Fruit fly (Drosophila melanogaster) whole organism, embryonic: ENCODE measurements around the gene Rab18.

Experiments
- Aef1 ChIP-seq: fragments of 200-800 bp; sonication (Bioruptor generic); IDR thresholded peaks from 3 replicates; pipeline ENCODE4 v1.3.6; 2022; ENCODE audit warnings: missing biosample characterization, missing genetic modification characterization
- Antp ChIP-seq: fragments of 200-800 bp; sonication (Bioruptor generic); optimal IDR thresholded peaks from 3 replicates; lab custom pipeline; 2016; ENCODE audit warnings: missing biosample characterization, missing genetic modification characterization
- Asciz ChIP-seq: fragments of 200-800 bp; sonication (Bioruptor generic); optimal IDR thresholded peaks from 2 replicates; lab custom pipeline; 2017; ENCODE audit warnings: missing biosample characterization, mild to moderate bottlenecking, missing genetic modification characterization, missing genetic modification reagents
- BtbVII ChIP-seq: fragments of 200-800 bp; sonication (Bioruptor generic); optimal IDR thresholded peaks from 3 replicates; lab custom pipeline; 2017; ENCODE audit warnings: missing biosample characterization, mild to moderate bottlenecking, missing genetic modification characterization
- Bteb2 ChIP-seq: fragments of 200-800 bp; sonication (Bioruptor generic); optimal IDR thresholded peaks from 2 replicates; lab custom pipeline; 2016; ENCODE audit warnings: missing biosample characterization, missing genetic modification characterization
- C15 ChIP-seq: fragments of 200-800 bp; sonication (Bioruptor generic); IDR thresholded peaks from 3 replicates; pipeline ENCODE4 v1.3.6; 2022; ENCODE audit warnings: missing biosample characterization, missing genetic modification characterization
- CG10274 ChIP-seq: fragments of 200-800 bp; sonication (Bioruptor generic); optimal IDR thresholded peaks from 3 replicates; lab custom pipeline; 2017; ENCODE audit warnings: missing biosample characterization, mild to moderate bottlenecking, missing genetic modification characterization
- CG12299 ChIP-seq: fragments of 200-800 bp; sonication (Bioruptor generic); optimal IDR thresholded peaks from 2 replicates; lab custom pipeline; 2018; ENCODE audit warnings: missing biosample characterization, mild to moderate bottlenecking, missing genetic modification characterization
- CG13424 ChIP-seq: fragments of 200-800 bp; sonication (Bioruptor generic); optimal IDR thresholded peaks from 2 replicates; lab custom pipeline; 2019; ENCODE audit warnings: missing biosample characterization, mild to moderate bottlenecking, missing genetic modification characterization, moderate library complexity
- CG14667 ChIP-seq: fragments of 200-800 bp; sonication (Bioruptor generic); IDR thresholded peaks from 2 replicates; pipeline ENCODE4 v1.3.6; 2022; ENCODE audit warnings: missing biosample characterization, missing genetic modification characterization
- CG14860 ChIP-seq: fragments of 200-800 bp; sonication (Bioruptor generic); IDR thresholded peaks from 3 replicates; pipeline ENCODE4 v1.3.6; 2022; ENCODE audit warnings: missing biosample characterization, missing genetic modification characterization; ENCODE audit not compliant: partially characterized antibody
- CG15269 ChIP-seq: fragments of 200-800 bp; sonication (Bioruptor generic); optimal IDR thresholded peaks from 2 replicates; lab custom pipeline; 2018; ENCODE audit warnings: missing biosample characterization, mild to moderate bottlenecking, missing genetic modification characterization, moderate library complexity
- CG2129 ChIP-seq: fragments of 200-800 bp; sonication (Bioruptor generic); IDR thresholded peaks from 2 replicates; pipeline ENCODE4 v1.3.6; 2022; ENCODE audit warnings: missing biosample characterization, missing genetic modification characterization; ENCODE audit not compliant: partially characterized antibody
- CG2202 ChIP-seq: fragments of 200-800 bp; sonication (Bioruptor generic); optimal IDR thresholded peaks from 2 replicates; lab custom pipeline; 2018; ENCODE audit warnings: missing biosample characterization, mild to moderate bottlenecking, missing genetic modification characterization
- CG3163 ChIP-seq: fragments of 200-800 bp; sonication (Bioruptor generic); optimal IDR thresholded peaks from 3 replicates; lab custom pipeline; 2016; ENCODE audit warnings: missing biosample characterization, missing genetic modification characterization
- CG3726 ChIP-seq: fragments of 200-800 bp; sonication (Bioruptor generic); IDR thresholded peaks from 3 replicates; pipeline ENCODE4, ENCODE4 v1.3.6; 2022; ENCODE audit warnings: missing biosample characterization, missing genetic modification characterization
- CG43689 ChIP-seq: fragments of 200-800 bp; sonication (Bioruptor generic); IDR thresholded peaks from 2 replicates; pipeline ENCODE4 v1.3.6; 2022; ENCODE audit warnings: missing biosample characterization, missing genetic modification characterization
- CG4730 ChIP-seq: fragments of 200-800 bp; sonication (Bioruptor generic); IDR thresholded peaks from 2 replicates; pipeline ENCODE4 v1.3.6; 2022; ENCODE audit warnings: missing biosample characterization, missing genetic modification characterization
- CTCF ChIP-seq: fragments of 200-800 bp; sonication (Bioruptor generic); optimal IDR thresholded peaks from 2 replicates; lab custom pipeline; 2017; ENCODE audit warnings: missing biosample characterization, mild to moderate bottlenecking, missing genetic modification characterization, moderate library complexity
- Ets97D ChIP-seq: fragments of 200-800 bp; sonication (Bioruptor generic); optimal IDR thresholded peaks from 3 replicates; lab custom pipeline; 2016; ENCODE audit warnings: missing biosample characterization, missing genetic modification characterization
- Fer2 ChIP-seq: fragments of 200-800 bp; sonication (Bioruptor generic); optimal IDR thresholded peaks from 2 replicates; lab custom pipeline; 2018; ENCODE audit warnings: missing biosample characterization, mild to moderate bottlenecking, missing genetic modification characterization, moderate library complexity
- HHEX ChIP-seq: fragments of 200-800 bp; sonication (Bioruptor generic); optimal IDR thresholded peaks from 3 replicates; lab custom pipeline; 2017; ENCODE audit warnings: missing biosample characterization, mild to moderate bottlenecking, missing genetic modification characterization, missing genetic modification reagents
- Hand ChIP-seq: fragments of 200-800 bp; sonication (Bioruptor generic); optimal IDR thresholded peaks from 2 replicates; lab custom pipeline; 2017; ENCODE audit warnings: mild to moderate bottlenecking, missing biosample characterization, missing genetic modification reagents, missing genetic modification characterization
- Hmx ChIP-seq: fragments of 200-800 bp; sonication (Bioruptor generic); optimal IDR thresholded peaks from 2 replicates; lab custom pipeline; 2016; ENCODE audit warnings: missing biosample characterization, missing genetic modification characterization
- Hr78 ChIP-seq, 2 experiments: fragments of 200-800 bp in 1 of 2; fragments of >200 bp in 1 of 2; sonication (Bioruptor generic) in 1 of 2; optimal IDR thresholded peaks; 2 replicates each; lab custom pipeline; 2017 to 2019; ENCODE audit warnings: missing biosample characterization in 2 of 2, missing genetic modification characterization in 2 of 2, mild to moderate bottlenecking in 1 of 2, moderate library complexity in 1 of 2
- Opbp ChIP-seq: fragments of 200-800 bp; sonication (Bioruptor generic); IDR thresholded peaks from 3 replicates; pipeline ENCODE4 v1.3.6; 2022; ENCODE audit warnings: missing biosample characterization, missing genetic modification characterization; ENCODE audit not compliant: partially characterized antibody
- Ravus ChIP-seq: fragments of 200-800 bp; sonication (Bioruptor generic); IDR thresholded peaks from 2 replicates; pipeline ENCODE4 v1.3.6; 2022; ENCODE audit warnings: missing biosample characterization, missing genetic modification characterization
- Ssrp ChIP-seq: fragments of 200-800 bp; sonication (Bioruptor generic); optimal IDR thresholded peaks from 2 replicates; lab custom pipeline; 2018; ENCODE audit warnings: missing biosample characterization, mild to moderate bottlenecking, missing genetic modification characterization, moderate library complexity
- Vsx1 ChIP-seq: fragments of 200-800 bp; sonication (Bioruptor generic); optimal IDR thresholded peaks from 2 replicates; lab custom pipeline; 2017; ENCODE audit warnings: missing biosample characterization, mild to moderate bottlenecking, missing genetic modification characterization, missing genetic modification reagents
- amos ChIP-seq: fragments of 200-800 bp; sonication (Bioruptor generic); IDR thresholded peaks from 2 replicates; pipeline ENCODE4 v1.3.6; 2022; ENCODE audit warnings: missing biosample characterization, missing genetic modification characterization; ENCODE audit not compliant: partially characterized antibody
- aop ChIP-seq: fragments of 200-800 bp; sonication (Bioruptor generic); IDR thresholded peaks from 2 replicates; pipeline ENCODE4 v1.3.6; 2022; ENCODE audit warnings: missing biosample characterization, missing genetic modification characterization
- chinmo ChIP-seq: fragments of 200-800 bp; sonication (Bioruptor generic); IDR thresholded peaks from 4 replicates; pipeline ENCODE4 v1.3.6; 2022; ENCODE audit warnings: missing biosample characterization, missing genetic modification characterization; ENCODE audit not compliant: partially characterized antibody
- corto ChIP-seq: fragments of 200-800 bp; sonication (Bioruptor generic); optimal IDR thresholded peaks from 2 replicates; lab custom pipeline; 2016; ENCODE audit warnings: missing biosample characterization, mild to moderate bottlenecking, missing genetic modification characterization, moderate library complexity
- cwo ChIP-seq: fragments of 200-800 bp; sonication (Bioruptor generic); optimal IDR thresholded peaks from 3 replicates; lab custom pipeline; 2017; ENCODE audit warnings: missing biosample characterization, missing genetic modification characterization, mild to moderate bottlenecking, moderate library complexity, missing genetic modification reagents
- esg ChIP-seq: fragments of 200-800 bp; sonication (Bioruptor generic); conservative IDR thresholded peaks from 2 replicates; pipeline ENCODE4 v1.3.6; 2022; ENCODE audit warnings: missing biosample characterization, missing genetic modification characterization
- eve ChIP-seq, 2 experiments: fragments of >200 bp; optimal IDR thresholded peaks; 2 replicates each; lab custom pipeline; 2017; ENCODE audit warnings: missing biosample characterization in 2 of 2, missing genetic modification characterization in 2 of 2
- ind ChIP-seq: fragments of 200-800 bp; sonication (Bioruptor generic); optimal IDR thresholded peaks from 3 replicates; lab custom pipeline; 2016; ENCODE audit warnings: missing biosample characterization, missing genetic modification characterization
- nau ChIP-seq: fragments of 200-800 bp; sonication (Bioruptor generic); optimal IDR thresholded peaks from 3 replicates; lab custom pipeline; 2017; ENCODE audit warnings: missing biosample characterization, mild to moderate bottlenecking, missing genetic modification characterization, missing genetic modification reagents
- pho ChIP-seq: fragments of 200-800 bp; sonication (Bioruptor generic); optimal IDR thresholded peaks from 2 replicates; lab custom pipeline; 2016; ENCODE audit warnings: missing biosample characterization, missing genetic modification characterization
- pros ChIP-seq: fragments of 200-800 bp; sonication (Bioruptor generic); optimal IDR thresholded peaks from 3 replicates; lab custom pipeline; 2019; ENCODE audit warnings: missing biosample characterization, mild to moderate bottlenecking, missing genetic modification characterization, moderate library complexity
- pzg ChIP-seq: fragments of 200-800 bp; sonication (Bioruptor generic); optimal IDR thresholded peaks from 3 replicates; lab custom pipeline; 2018; ENCODE audit warnings: missing biosample characterization, mild to moderate bottlenecking, missing genetic modification characterization, moderate library complexity
- row ChIP-seq: fragments of 200-800 bp; sonication (Bioruptor generic); IDR thresholded peaks from 3 replicates; pipeline ENCODE4 v1.3.6; 2022; ENCODE audit warnings: missing biosample characterization, missing genetic modification characterization
- salm ChIP-seq: fragments of 200-800 bp; sonication (Bioruptor generic); optimal IDR thresholded peaks from 2 replicates; lab custom pipeline; 2018; ENCODE audit warnings: missing biosample characterization, mild to moderate bottlenecking, missing genetic modification characterization
- sd ChIP-seq: fragments of 200-800 bp; sonication (Bioruptor generic); optimal IDR thresholded peaks from 3 replicates; lab custom pipeline; 2018; ENCODE audit warnings: missing biosample characterization, mild to moderate bottlenecking, missing genetic modification characterization, moderate library complexity
- tin ChIP-seq: fragments of 200-800 bp; sonication (Bioruptor generic); optimal IDR thresholded peaks from 3 replicates; lab custom pipeline; 2016; ENCODE audit warnings: missing biosample characterization, missing genetic modification characterization
- toy ChIP-seq: fragments of 200-800 bp; sonication (Bioruptor generic); IDR thresholded peaks from 2 replicates; pipeline ENCODE4 v1.3.6; 2022; ENCODE audit warnings: missing biosample characterization, missing genetic modification characterization
- unc-4 ChIP-seq: fragments of 200-800 bp; sonication (Bioruptor generic); IDR thresholded peaks from 2 replicates; pipeline ENCODE4 v1.3.6; 2022; ENCODE audit warnings: missing biosample characterization, missing genetic modification characterization; ENCODE audit not compliant: partially characterized antibody
- yki ChIP-seq: fragments of >200 bp; optimal IDR thresholded peaks from 3 replicates; lab custom pipeline; 2018
- zfh1 ChIP-seq: fragments of 200-800 bp; sonication (Bioruptor generic); IDR thresholded peaks from 3 replicates; pipeline ENCODE4 v1.3.6; 2022; ENCODE audit warnings: missing biosample characterization, missing genetic modification characterization

Rab18 gene

dm6 chrX:5677400-5678177 is 6.0 kb upstream of the Rab18 start (continued):
- no peak for TF ChIP-seq unc-4 (GFP tag; lab: Robert Waterston, UW)
- no peak for TF ChIP-seq CG2129
- no peak for TF ChIP-seq corto (GFP tag; lab: Kevin White, UChicago)
- peak; percentile 96 for TF ChIP-seq HHEX (GFP tag; lab: Kevin White, UChicago)
- TF ChIP-seq tin: peak; percentile 83
- peak; percentile 70 for TF ChIP-seq CG4730
- TF ChIP-seq CG10274 (GFP tag; lab: Kevin White, UChicago): peak; percentile 77
- peak; percentile 71 for TF ChIP-seq Antp (GFP tag; lab: Kevin White, UChicago)
- TF ChIP-seq yki: no peak
- peak; percentile 67 for TF ChIP-seq CG3163 (GFP tag; lab: Kevin White, UChicago)
- peak; percentile 45; the same call in 2 of the 3 replicates for TF ChIP-seq Aef1 (GFP tag; lab: Robert Waterston, UW)
- TF ChIP-seq toy (GFP tag; lab: Robert Waterston, UW): peak; percentile 85
- peak; percentile 94 for TF ChIP-seq zfh1
- peak; percentile 97 for TF ChIP-seq Vsx1 (GFP tag; lab: Kevin White, UChicago)
- peak; percentile 95 for TF ChIP-seq CG12299 (tag; lab: Kevin White, UChicago)
- TF ChIP-seq ind: peak; percentile 50
- peak; percentile 73 for TF ChIP-seq row (GFP tag; lab: Robert Waterston, UW)
- TF ChIP-seq Hmx (GFP tag; lab: Kevin White, UChicago): no peak
- peak; percentile 96 for TF ChIP-seq nau (GFP tag; lab: Kevin White, UChicago)
- peak; percentile 96 for TF ChIP-seq CG2202 (tag; lab: Kevin White, UChicago)
- peak; percentile 90 for TF ChIP-seq sd (tag; lab: Kevin White, UChicago)
- no peak for TF ChIP-seq CG14860 (GFP tag; lab: Robert Waterston, UW)
- peak; percentile 79 for TF ChIP-seq Hand
- TF ChIP-seq aop (GFP tag; lab: Robert Waterston, UW): 0 out of 2 replicates have a peak, but pooled peaks have one; percentile 46
- TF ChIP-seq Opbp: no peak
- TF ChIP-seq Bteb2 (GFP tag; lab: Kevin White, UChicago): peak; percentile 87
- TF ChIP-seq salm (tag; lab: Kevin White, UChicago): peak; percentile 94
- TF ChIP-seq Asciz (GFP tag; lab: Kevin White, UChicago): peak; percentile 99
- peak; percentile 74 for TF ChIP-seq pho (GFP tag; lab: Kevin White, UChicago)
- peak; percentile 59; the same call in 1 of the 2 replicates for TF ChIP-seq Ravus (GFP tag; lab: Robert Waterston, UW)
- TF ChIP-seq cwo (GFP tag; lab: Kevin White, UChicago): peak; percentile 86
- TF ChIP-seq esg (GFP tag; lab: Robert Waterston, UW): no peak
- no peak for TF ChIP-seq amos (GFP tag; lab: Robert Waterston, UW)
- peak; percentile 71 for TF ChIP-seq Ets97D (GFP tag; lab: Kevin White, UChicago)
- peak; percentile 53; the same call in 1 of the 2 replicates for TF ChIP-seq CG14667
- TF ChIP-seq CG3726: peak; percentile 85
- TF ChIP-seq CG13424 (tag; lab: Kevin White, UChicago): peak; percentile 89
- TF ChIP-seq eve (GFP tag; optimal IDR thresholded peaks at IDR 0.05; lab: Kevin White, UChicago): no peak
- peak; percentile 14 for TF ChIP-seq Ssrp
- TF ChIP-seq CG15269 (tag; lab: Kevin White, UChicago): peak; percentile 94
- peak; percentile 16 for TF ChIP-seq pzg (GFP tag; lab: Kevin White, UChicago)
- peak in 1 of 2 experiments; percentile 53 for TF ChIP-seq Hr78 (GFP tag; optimal IDR thresholded peaks at IDR 0.05; lab: Kevin White, UChicago)
- peak; percentile 54 for TF ChIP-seq pros (GFP tag; lab: Kevin White, UChicago)
- peak; percentile 84; the same call in 2 of the 3 replicates for TF ChIP-seq C15 (GFP tag; lab: Robert Waterston, UW)
- no peak for TF ChIP-seq chinmo
- TF ChIP-seq BtbVII (GFP tag; lab: Kevin White, UChicago): peak; percentile 93
- peak; percentile 57 for TF ChIP-seq CTCF (GFP tag; lab: Kevin White, UChicago)
- peak; percentile 93 for TF ChIP-seq Fer2 (tag; lab: Kevin White, UChicago)
- peak; percentile 80 for TF ChIP-seq CG43689 (GFP tag; lab: Robert Waterston, UW)
